Fruit fly (Drosophila melanogaster) whole organism, embryonic: ENCODE measurements around the gene mRpL19.

Experiments
- CG16779 ChIP-seq: fragments of 200-800 bp; sonication (Bioruptor generic); IDR thresholded peaks from 2 replicates; pipeline ENCODE4 v1.3.6; 2022; ENCODE audit warnings: missing biosample characterization, missing genetic modification characterization
- Hr51 ChIP-seq, 2 experiments: fragments of 200-800 bp; sonication (Bioruptor generic); optimal IDR thresholded peaks; 2 replicates in 1 of 2; 3 replicates in 1 of 2; lab custom pipeline; 2016 to 2018; ENCODE audit warnings: missing biosample characterization in 2 of 2, missing genetic modification characterization in 2 of 2, mild to moderate bottlenecking in 1 of 2, moderate library complexity in 1 of 2

- no peak for TF ChIP-seq CG16779
- no peak for TF ChIP-seq Hr51 (GFP tag; optimal IDR thresholded peaks at IDR 0.05; lab: Kevin White, UChicago)
These were observed 47.2 kb downstream of the mRpL19 start, which contains the start of gene CG8136 for dm6 chr3R:8721071-8721470.
